Worm (Caenorhabditis elegans) whole organism, young adult: ENCODE measurements around the gene K03B4.9.

Source experiments
- B0019.2 ChIP-seq: fragments of 200-800 bp; sonication (Bioruptor generic); conservative IDR thresholded peaks from 2 replicates; pipeline ENCODE4 v1.3.6; 2022; ENCODE audit warnings: missing genetic modification reagents, missing genetic modification characterization, missing compliant biosample characterization
- C06A6.2 ChIP-seq: fragments of 200-800 bp; sonication (Bioruptor generic); conservative IDR thresholded peaks from 2 replicates; pipeline ENCODE4 v1.3.6; 2022; ENCODE audit warnings: missing genetic modification characterization, missing compliant biosample characterization
- F37B4.10 ChIP-seq: fragments of 200-800 bp; sonication (Bioruptor generic); IDR thresholded peaks from 2 replicates; pipeline ENCODE4 v1.3.6; 2022; ENCODE audit warnings: missing genetic modification characterization, missing compliant biosample characterization
- F39B2.1 ChIP-seq: fragments of 200-800 bp; sonication (Bioruptor generic); IDR thresholded peaks from 2 replicates; pipeline ENCODE4 v1.3.6; 2022; ENCODE audit warnings: missing genetic modification reagents, missing genetic modification characterization, missing compliant biosample characterization
- F57A8.1 ChIP-seq: fragments of 200-800 bp; sonication (Bioruptor generic); optimal IDR thresholded peaks from 2 replicates; lab custom pipeline; 2018; ENCODE audit warnings: mild to moderate bottlenecking, missing genetic modification characterization, moderate library complexity, missing compliant biosample characterization
- Y53F4B.3 ChIP-seq: fragments of 200-800 bp; sonication (Bioruptor generic); IDR thresholded peaks from 2 replicates; pipeline ENCODE4 v1.3.6; 2022; ENCODE audit warnings: missing genetic modification reagents, missing genetic modification characterization, missing compliant biosample characterization
- Y67H2A.10 ChIP-seq: fragments of 200-800 bp; sonication (Bioruptor generic); conservative IDR thresholded peaks from 2 replicates; pipeline ENCODE4 v1.3.6; 2022; ENCODE audit warnings: missing genetic modification reagents, missing genetic modification characterization, missing compliant biosample characterization
- Y95B8A.8 ChIP-seq: fragments of 200-800 bp; sonication (Bioruptor generic); IDR thresholded peaks from 2 replicates; pipeline ENCODE4 v1.3.6; 2022; ENCODE audit warnings: missing genetic modification reagents, missing genetic modification characterization, missing compliant biosample characterization
- ZK185.1 ChIP-seq: sonication (generic microtip); optimal IDR thresholded peaks from 2 replicates; lab custom pipeline; 2016; ENCODE audit warnings: mild to moderate bottlenecking, missing genetic modification characterization, missing compliant biosample characterization; ENCODE audit not compliant: poor library complexity, severe bottlenecking
- aptf-3 ChIP-seq: fragments of 200-800 bp; sonication (Bioruptor generic); IDR thresholded peaks from 2 replicates; pipeline ENCODE4 v1.3.6; 2022; ENCODE audit warnings: missing genetic modification characterization, missing compliant biosample characterization
- athp-1 ChIP-seq: sonication (generic microtip); optimal IDR thresholded peaks from 2 replicates; lab custom pipeline; 2017; ENCODE audit warnings: mild to moderate bottlenecking, missing genetic modification characterization, missing compliant biosample characterization
- attf-6 ChIP-seq: fragments of 200-800 bp; sonication (Bioruptor generic); IDR thresholded peaks from 2 replicates; pipeline ENCODE4 v1.3.6; 2022; ENCODE audit warnings: missing genetic modification reagents, missing genetic modification characterization, missing compliant biosample characterization
- bed-1 ChIP-seq: fragments of 200-800 bp; sonication (Bioruptor generic); IDR thresholded peaks from 2 replicates; pipeline ENCODE4 v1.3.6; 2022; ENCODE audit warnings: missing genetic modification reagents, missing genetic modification characterization, missing compliant biosample characterization
- cebp-2 ChIP-seq: fragments of 200-800 bp; sonication (Bioruptor generic); IDR thresholded peaks from 2 replicates; pipeline ENCODE4 v1.3.6; 2022; ENCODE audit warnings: missing genetic modification characterization, missing compliant biosample characterization
- ceh-79 ChIP-seq: sonication (generic microtip); optimal IDR thresholded peaks from 2 replicates; lab custom pipeline; 2017; ENCODE audit warnings: mild to moderate bottlenecking, missing genetic modification characterization, missing compliant biosample characterization
- dpl-1 ChIP-seq: fragments of 150-350 bp; optimal IDR thresholded peaks from 2 replicates; lab custom pipeline; 2014; ENCODE audit warnings: missing biosample characterization, missing genetic modification reagents, missing genetic modification characterization
- ekl-4 ChIP-seq: fragments of 200-800 bp; sonication (Bioruptor generic); IDR thresholded peaks from 2 replicates; pipeline ENCODE4 v1.3.6; 2022; ENCODE audit warnings: missing genetic modification reagents, missing genetic modification characterization, missing compliant biosample characterization
- him-1 ChIP-seq: sonication (generic microtip); optimal IDR thresholded peaks from 2 replicates; lab custom pipeline; 2016; ENCODE audit warnings: missing genotype, missing genetic modification reagents, missing genetic modification characterization, missing compliant biosample characterization
- hlh-12 ChIP-seq: sonication (generic microtip); optimal IDR thresholded peaks from 2 replicates; lab custom pipeline; 2016; ENCODE audit warnings: missing genetic modification characterization, missing compliant biosample characterization
- hlh-26 ChIP-seq: fragments of 200-800 bp; sonication (Bioruptor generic); conservative IDR thresholded peaks from 2 replicates; pipeline ENCODE4 v1.3.6; 2022; ENCODE audit warnings: missing genetic modification reagents, missing genetic modification characterization, missing compliant biosample characterization
- hrde-1 ChIP-seq: sonication (generic microtip); optimal IDR thresholded peaks from 2 replicates; lab custom pipeline; 2016; ENCODE audit warnings: missing genetic modification characterization, mild to moderate bottlenecking, missing compliant biosample characterization, moderate library complexity, missing genotype, missing genetic modification reagents, borderline replicate concordance
- let-607 ChIP-seq, 2 experiments: fragments of 200-800 bp in 1 of 2; sonication (Bioruptor generic) in 1 of 2; sonication (generic microtip) in 1 of 2; optimal IDR thresholded peaks; 2 replicates each; lab custom pipeline; 2016 to 2018; ENCODE audit warnings: mild to moderate bottlenecking in 2 of 2, missing compliant biosample characterization in 2 of 2, missing genetic modification characterization in 2 of 2, moderate library complexity in 2 of 2, missing genotype in 1 of 2
- lir-1 ChIP-seq: fragments of 200-800 bp; sonication (Bioruptor generic); conservative IDR thresholded peaks from 2 replicates; pipeline ENCODE4 v1.3.6; 2022; ENCODE audit warnings: missing genetic modification reagents, missing genetic modification characterization, missing compliant biosample characterization
- madf-8 ChIP-seq: fragments of 200-800 bp; sonication (Bioruptor generic); conservative IDR thresholded peaks from 2 replicates; pipeline ENCODE4 v1.3.6; 2022; ENCODE audit warnings: missing genetic modification reagents, missing genetic modification characterization, missing compliant biosample characterization
- nhr-120 ChIP-seq: fragments of 200-800 bp; sonication (Bioruptor generic); IDR thresholded peaks from 2 replicates; pipeline ENCODE4 v1.3.6; 2022; ENCODE audit warnings: missing genetic modification characterization, missing compliant biosample characterization
- nhr-27 ChIP-seq: fragments of 200-800 bp; sonication (Bioruptor generic); optimal IDR thresholded peaks from 2 replicates; lab custom pipeline; 2018; ENCODE audit warnings: mild to moderate bottlenecking, missing genetic modification characterization, moderate library complexity, missing compliant biosample characterization
- nhr-80 ChIP-seq: sonication (generic microtip); optimal IDR thresholded peaks from 2 replicates; lab custom pipeline; 2016; ENCODE audit warnings: missing genetic modification characterization, missing compliant biosample characterization
- nhr-90 ChIP-seq: sonication (generic microtip); optimal IDR thresholded peaks from 2 replicates; lab custom pipeline; 2016; ENCODE audit warnings: missing genotype, mild to moderate bottlenecking, missing genetic modification characterization, missing compliant biosample characterization
- repo-1 ChIP-seq: sonication (generic microtip); optimal IDR thresholded peaks from 2 replicates; lab custom pipeline; 2017; ENCODE audit warnings: mild to moderate bottlenecking, missing genetic modification characterization, missing compliant biosample characterization
- sea-2 ChIP-seq: fragments of 200-800 bp; sonication (Bioruptor generic); IDR thresholded peaks from 2 replicates; pipeline ENCODE4 v1.3.6; 2022; ENCODE audit warnings: missing genetic modification characterization, missing compliant biosample characterization
- snpc-1.1 ChIP-seq: sonication (generic microtip); optimal IDR thresholded peaks from 2 replicates; lab custom pipeline; 2017; ENCODE audit warnings: missing genetic modification characterization, mild to moderate bottlenecking, missing compliant biosample characterization, antibody characterized with exemption, moderate library complexity, missing genotype, missing genetic modification reagents; ENCODE audit not compliant: insufficient read depth
- unc-130 ChIP-seq: sonication (generic microtip); optimal IDR thresholded peaks from 2 replicates; lab custom pipeline; 2016; ENCODE audit warnings: missing genetic modification reagents, missing genetic modification characterization, missing compliant biosample characterization
- unc-62 ChIP-seq: fragments of 150-350 bp; optimal IDR thresholded peaks from 2 replicates; lab custom pipeline; 2014; ENCODE audit warnings: missing biosample characterization, missing genetic modification reagents, missing genetic modification characterization
- zim-3 ChIP-seq: sonication (generic microtip); optimal IDR thresholded peaks from 2 replicates; lab custom pipeline; 2017; ENCODE audit warnings: mild to moderate bottlenecking, missing genetic modification characterization, moderate library complexity, missing compliant biosample characterization
- ztf-18 ChIP-seq: sonication (generic microtip); optimal IDR thresholded peaks from 2 replicates; lab custom pipeline; 2016; ENCODE audit warnings: missing genotype, mild to moderate bottlenecking, missing genetic modification characterization, missing compliant biosample characterization
- ztf-22 ChIP-seq: fragments of 200-800 bp; sonication (Bioruptor generic); optimal IDR thresholded peaks from 2 replicates; lab custom pipeline; 2018; ENCODE audit warnings: mild to moderate bottlenecking, missing genetic modification characterization, moderate library complexity, missing compliant biosample characterization
- ztf-25 ChIP-seq: fragments of 200-800 bp; sonication (Bioruptor generic); IDR thresholded peaks from 2 replicates; pipeline ENCODE4 v1.3.6; 2022; ENCODE audit warnings: missing genetic modification reagents, missing genetic modification characterization, missing compliant biosample characterization
- ztf-28 ChIP-seq: fragments of 200-800 bp; sonication (Bioruptor generic); IDR thresholded peaks from 2 replicates; pipeline ENCODE4 v1.3.6; 2022; ENCODE audit warnings: missing genetic modification reagents, missing genetic modification characterization, missing compliant biosample characterization

K03B4.9 gene

ce11 chrV:4662400-4662799, 10.0 kb downstream of the K03B4.9 start, which contains the start of gene srx-74:
Gene srx-74, minus strand, starts transcription at chrV:4662500.
- TF ChIP-seq ekl-4 (no peak), hrde-1 (tag; lab: Kevin White, UChicago) (no peak), hlh-12 (no peak), let-607 (tag; optimal IDR thresholded peaks at IDR 0.05; lab: Kevin White, UChicago) (no peak), C06A6.2 (GFP tag; lab: Robert Waterston, UW) (no peak)

- TF ChIP-seq ceh-79 (tag; lab: Kevin White, UChicago) (no peak), ZK185.1 (no peak), unc-130 (GFP tag; lab: Kevin White, UChicago) (no peak), athp-1 (tag; lab: Kevin White, UChicago) (no peak), sea-2 (GFP tag; lab: Robert Waterston, UW) (no peak), attf-6 (GFP tag; lab: Robert Waterston, UW) (no peak), nhr-120 (GFP tag; lab: Robert Waterston, UW) (no peak), Y53F4B.3 (GFP tag; lab: Robert Waterston, UW) (no peak), ztf-25 (GFP tag; lab: Robert Waterston, UW) (no peak), snpc-1.1 (no peak), cebp-2 (GFP tag; lab: Robert Waterston, UW) (no peak), aptf-3 (no peak), nhr-27 (tag; lab: Kevin White, UChicago) (no peak), ztf-18 (tag; lab: Kevin White, UChicago) (no peak)
Measured at ce11 chrV:4655175-4655574, 17.2 kb downstream of the K03B4.9 start, which contains the start of gene F41F3.9. Gene F41F3.9, plus strand, starts transcription at chrV:4655475.

- no peak for TF ChIP-seq Y67H2A.10 (GFP tag; lab: Robert Waterston, UW)
- TF ChIP-seq madf-8 (GFP tag; lab: Robert Waterston, UW) = no peak
- TF ChIP-seq dpl-1 (GFP tag; lab: Kevin White, UChicago) = no peak
- TF ChIP-seq ztf-28 (GFP tag; lab: Robert Waterston, UW) = no peak
- no peak for TF ChIP-seq F37B4.10
- TF ChIP-seq repo-1 = no peak
- no peak for TF ChIP-seq bed-1 (GFP tag; lab: Robert Waterston, UW)
- TF ChIP-seq nhr-80 = no peak
- TF ChIP-seq B0019.2 (GFP tag; lab: Robert Waterston, UW) = no peak
- TF ChIP-seq nhr-90 (tag; lab: Kevin White, UChicago) = no peak
- no peak for TF ChIP-seq Y95B8A.8 (GFP tag; lab: Robert Waterston, UW)
- no peak for TF ChIP-seq F39B2.1 (GFP tag; lab: Robert Waterston, UW)
- TF ChIP-seq unc-62 (GFP tag; lab: Kevin White, UChicago) = no peak
- TF ChIP-seq F57A8.1 (GFP tag; lab: Kevin White, UChicago) = no peak
- TF ChIP-seq zim-3 (tag; lab: Kevin White, UChicago) = no peak
- TF ChIP-seq hlh-26 (GFP tag; lab: Robert Waterston, UW) = no peak
- no peak for TF ChIP-seq him-1 (tag; lab: Kevin White, UChicago)
- no peak for TF ChIP-seq ztf-22 (GFP tag; lab: Kevin White, UChicago)
- no peak for TF ChIP-seq lir-1 (GFP tag; lab: Robert Waterston, UW)
- TF ChIP-seq, all 124 proteins: peak for 0
Measured at ce11 chrV:4653871-4654605, 18.3 kb downstream of the K03B4.9 start, which contains the start of the genes col-139 and F41F3.1. Gene col-139, minus strand, starts transcription at chrV:4653971. Gene F41F3.1, plus strand, starts transcription at chrV:4654555.
